Worm (Caenorhabditis elegans) whole organism, mixed stage, embryonic: ENCODE data around the gene lbp-8.

Source experiments
- bed-3 ChIP-seq: fragments of 200-800 bp; sonication (Bioruptor generic); optimal IDR thresholded peaks from 3 replicates; lab custom pipeline; 2018; ENCODE audit warnings: mild to moderate bottlenecking, missing genetic modification characterization, moderate library complexity, missing compliant biosample characterization
- blmp-1 ChIP-seq: fragments of 150-350 bp; optimal IDR thresholded peaks from 2 replicates; lab custom pipeline; 2014; ENCODE audit warnings: missing biosample characterization, missing genetic modification characterization
- ceh-39 ChIP-seq: fragments of 150-350 bp; optimal IDR thresholded peaks from 2 replicates; lab custom pipeline; 2014; ENCODE audit warnings: missing biosample characterization, missing genetic modification characterization
- ceh-43 ChIP-seq: fragments of 200-800 bp; sonication (Bioruptor generic); optimal IDR thresholded peaks from 2 replicates; lab custom pipeline; 2018; ENCODE audit warnings: mild to moderate bottlenecking, missing genetic modification characterization, moderate library complexity, missing compliant biosample characterization
- ceh-83 ChIP-seq: fragments of 200-800 bp; sonication (Bioruptor generic); optimal IDR thresholded peaks from 2 replicates; lab custom pipeline; 2018; ENCODE audit warnings: mild to moderate bottlenecking, missing genetic modification characterization, missing compliant biosample characterization
- ces-1 ChIP-seq: fragments of 150-350 bp; optimal IDR thresholded peaks from 2 replicates; lab custom pipeline; 2014; ENCODE audit warnings: missing biosample characterization, missing genetic modification reagents, missing genetic modification characterization
- cnd-1 ChIP-seq: fragments of 200-800 bp; sonication (Bioruptor generic); optimal IDR thresholded peaks from 2 replicates; lab custom pipeline; 2018; ENCODE audit warnings: mild to moderate bottlenecking, missing genetic modification characterization, missing compliant biosample characterization
- elt-1 ChIP-seq: sonication (generic microtip); optimal IDR thresholded peaks from 2 replicates; lab custom pipeline; 2017; ENCODE audit warnings: missing genetic modification characterization, mild to moderate bottlenecking, missing compliant biosample characterization, antibody characterized with exemption, moderate library complexity, borderline replicate concordance; ENCODE audit not compliant: insufficient read depth
- elt-3 ChIP-seq: fragments of 150-350 bp; optimal IDR thresholded peaks from 2 replicates; lab custom pipeline; 2014; ENCODE audit warnings: missing biosample characterization, missing genetic modification characterization
- flh-1 ChIP-seq: fragments of 200-800 bp; sonication (Bioruptor generic); optimal IDR thresholded peaks from 2 replicates; lab custom pipeline; 2018; ENCODE audit warnings: mild to moderate bottlenecking, missing genetic modification characterization, moderate library complexity, missing compliant biosample characterization
- ham-2 ChIP-seq: fragments of 200-800 bp; sonication (Bioruptor generic); optimal IDR thresholded peaks from 2 replicates; lab custom pipeline; 2018; ENCODE audit warnings: mild to moderate bottlenecking, missing genetic modification characterization, missing compliant biosample characterization
- hlh-1 ChIP-seq: fragments of 150-350 bp; optimal IDR thresholded peaks from 2 replicates; lab custom pipeline; 2014; ENCODE audit warnings: missing biosample characterization, missing genetic modification reagents, missing genetic modification characterization
- lin-13 ChIP-seq: fragments of 150-350 bp; optimal IDR thresholded peaks from 2 replicates; lab custom pipeline; 2014; ENCODE audit warnings: missing biosample characterization, missing genetic modification characterization
- lin-32 ChIP-seq: fragments of 200-800 bp; sonication (Bioruptor generic); optimal IDR thresholded peaks from 2 replicates; lab custom pipeline; 2018; ENCODE audit warnings: mild to moderate bottlenecking, missing genetic modification characterization, missing compliant biosample characterization
- mab-5 ChIP-seq: fragments of 150-350 bp; optimal IDR thresholded peaks from 2 replicates; lab custom pipeline; 2014; ENCODE audit warnings: missing biosample characterization, missing genetic modification characterization
- mep-1 ChIP-seq: fragments of 150-350 bp; optimal IDR thresholded peaks from 2 replicates; lab custom pipeline; 2017; ENCODE audit warnings: missing biosample characterization, missing genetic modification reagents, missing genetic modification characterization, inconsistent platforms
- mls-2 ChIP-seq: sonication (generic microtip); optimal IDR thresholded peaks from 2 replicates; lab custom pipeline; 2016; ENCODE audit warnings: mild to moderate bottlenecking, missing genetic modification characterization, moderate library complexity, missing compliant biosample characterization
- nhr-12 ChIP-seq: fragments of 150-350 bp; optimal IDR thresholded peaks from 2 replicates; lab custom pipeline; 2014; ENCODE audit warnings: missing biosample characterization, missing genetic modification characterization
- nhr-2 ChIP-seq: fragments of 150-350 bp; optimal IDR thresholded peaks from 2 replicates; lab custom pipeline; 2014; ENCODE audit warnings: missing biosample characterization, missing genetic modification characterization
- nhr-237 ChIP-seq: fragments of 150-350 bp; optimal IDR thresholded peaks from 2 replicates; lab custom pipeline; 2014; ENCODE audit warnings: missing biosample characterization, missing genetic modification characterization
- nhr-28 ChIP-seq: fragments of 150-350 bp; optimal IDR thresholded peaks from 2 replicates; lab custom pipeline; 2014; ENCODE audit warnings: missing biosample characterization, missing genetic modification characterization
- pha-4 ChIP-seq: fragments of 150-350 bp; optimal IDR thresholded peaks from 2 replicates; lab custom pipeline; 2018; ENCODE audit warnings: missing biosample characterization, missing genetic modification reagents, missing genetic modification characterization
- sem-2 ChIP-seq: fragments of 200-800 bp; sonication (Bioruptor generic); optimal IDR thresholded peaks from 2 replicates; lab custom pipeline; 2018; ENCODE audit warnings: mild to moderate bottlenecking, missing genetic modification characterization, missing compliant biosample characterization
- snpc-4 ChIP-seq: fragments of 150-350 bp; optimal IDR thresholded peaks from 2 replicates; lab custom pipeline; 2014; ENCODE audit warnings: missing biosample characterization, missing genetic modification characterization
- sptf-1 ChIP-seq: sonication (generic microtip); optimal IDR thresholded peaks from 2 replicates; lab custom pipeline; 2017; ENCODE audit warnings: mild to moderate bottlenecking, missing genetic modification characterization, moderate library complexity, missing compliant biosample characterization
- tbx-8 ChIP-seq: fragments of 200-800 bp; sonication (Bioruptor generic); optimal IDR thresholded peaks from 2 replicates; lab custom pipeline; 2018; ENCODE audit warnings: mild to moderate bottlenecking, missing genetic modification characterization, moderate library complexity, missing compliant biosample characterization
- unc-120 ChIP-seq: sonication (generic microtip); optimal IDR thresholded peaks from 2 replicates; lab custom pipeline; 2017; ENCODE audit warnings: missing genetic modification characterization, missing compliant biosample characterization; ENCODE audit not compliant: poor library complexity, severe bottlenecking
- unc-39 ChIP-seq: fragments of 150-350 bp; optimal IDR thresholded peaks from 2 replicates; lab custom pipeline; 2014; ENCODE audit warnings: missing biosample characterization, missing genetic modification characterization
- zip-8 ChIP-seq: fragments of 150-350 bp; optimal IDR thresholded peaks from 2 replicates; lab custom pipeline; 2014; ENCODE audit warnings: missing biosample characterization, missing genetic modification characterization
- ztf-11 ChIP-seq: fragments of 150-350 bp; optimal IDR thresholded peaks from 2 replicates; lab custom pipeline; 2014; ENCODE audit warnings: missing biosample characterization, missing genetic modification characterization

Gene lbp-8

ce11 chrV:13923851-13924250, 33.3 kb downstream of the lbp-8 start, which contains the start of gene srxa-11:
Gene srxa-11 (plus strand): TSS chrV:13924151.
- TF ChIP-seq bed-3 (GFP tag; lab: Kevin White, UChicago): no peak
- TF ChIP-seq mls-2 (tag; lab: Kevin White, UChicago): no peak
- no peak for TF ChIP-seq hlh-1 (tag; lab: Kevin White, UChicago)
- TF ChIP-seq nhr-237 (tag; lab: Kevin White, UChicago): no peak
- no peak for TF ChIP-seq tbx-8 (GFP tag; lab: Kevin White, UChicago)
- TF ChIP-seq flh-1: no peak
- TF ChIP-seq lin-13: no peak
- TF ChIP-seq ceh-39 (tag; lab: Kevin White, UChicago): no peak
- TF ChIP-seq nhr-28 (tag; lab: Kevin White, UChicago): no peak
- TF ChIP-seq ceh-43 (GFP tag; lab: Kevin White, UChicago): no peak
- TF ChIP-seq mab-5 (tag; lab: Kevin White, UChicago): no peak
- no peak for TF ChIP-seq elt-3 (tag; lab: Kevin White, UChicago)
- TF ChIP-seq lin-32 (GFP tag; lab: Kevin White, UChicago): no peak
- no peak for TF ChIP-seq ztf-11 (tag; lab: Kevin White, UChicago)
- TF ChIP-seq cnd-1 (tag; lab: Kevin White, UChicago): no peak
- no peak for TF ChIP-seq sptf-1 (tag; lab: Kevin White, UChicago)

ce11 chrV:13926398-13926797, 35.8 kb downstream of the lbp-8 start, which contains the start of gene srxa-12:
Gene srxa-12 (plus strand): TSS chrV:13926698.
- TF ChIP-seq ceh-83 (GFP tag; lab: Kevin White, UChicago) (no peak), sptf-1 (tag; lab: Kevin White, UChicago) (no peak), lin-32 (GFP tag; lab: Kevin White, UChicago) (no peak), snpc-4 (tag; lab: Kevin White, UChicago) (no peak), nhr-12 (tag; lab: Kevin White, UChicago) (no peak), nhr-28 (tag; lab: Kevin White, UChicago) (no peak), elt-3 (tag; lab: Kevin White, UChicago) (no peak), lin-13 (no peak), tbx-8 (GFP tag; lab: Kevin White, UChicago) (no peak), ceh-39 (tag; lab: Kevin White, UChicago) (no peak), mls-2 (tag; lab: Kevin White, UChicago) (no peak), flh-1 (no peak), nhr-237 (tag; lab: Kevin White, UChicago) (no peak)

ce11 chrV:13929503-13929902, 38.9 kb downstream of the lbp-8 start, which contains the start of gene srxa-13:
Gene srxa-13 (plus strand): TSS chrV:13929803.
- TF ChIP-seq bed-3 (GFP tag; lab: Kevin White, UChicago) (no peak), blmp-1 (no peak), ceh-39 (tag; lab: Kevin White, UChicago) (no peak), sem-2 (GFP tag; lab: Kevin White, UChicago) (no peak), tbx-8 (GFP tag; lab: Kevin White, UChicago) (no peak), cnd-1 (tag; lab: Kevin White, UChicago) (no peak), mab-5 (tag; lab: Kevin White, UChicago) (no peak), nhr-28 (tag; lab: Kevin White, UChicago) (no peak), lin-32 (GFP tag; lab: Kevin White, UChicago) (no peak), mls-2 (tag; lab: Kevin White, UChicago) (no peak), pha-4 (tag; lab: Kevin White, UChicago) (no peak), nhr-12 (tag; lab: Kevin White, UChicago) (no peak), nhr-237 (tag; lab: Kevin White, UChicago) (no peak), ham-2 (no peak), ces-1 (GFP tag; lab: Kevin White, UChicago) (no peak), unc-120 (tag; lab: Kevin White, UChicago) (no peak), snpc-4 (tag; lab: Kevin White, UChicago) (no peak), hlh-1 (tag; lab: Kevin White, UChicago) (no peak), ceh-43 (GFP tag; lab: Kevin White, UChicago) (no peak), nhr-2 (tag; lab: Kevin White, UChicago) (no peak)
- TF ChIP-seq, all 35 proteins: peak for 0

- TF ChIP-seq lin-32 (GFP tag; lab: Kevin White, UChicago): no peak
- TF ChIP-seq zip-8: no peak
- no peak for TF ChIP-seq unc-39 (tag; lab: Kevin White, UChicago)
- no peak for TF ChIP-seq mep-1 (tag; lab: Kevin White, UChicago)
- no peak for TF ChIP-seq elt-1
- TF ChIP-seq cnd-1 (tag; lab: Kevin White, UChicago): no peak
These were observed 40.7 kb downstream of the lbp-8 start, which contains the start of gene C06B3.16 for ce11 chrV:13931225-13931624. Gene C06B3.16 (plus strand): TSS chrV:13931525.
